Fruit fly (Drosophila melanogaster) whole organism, embryonic: ENCODE measurements around the gene CG14695.
A peak's percentile ranks its signal among the peaks of the same experiment; 100 is the strongest.

Experiments
- Bteb2 ChIP-seq: fragments of 200-800 bp; sonication (Bioruptor generic); optimal IDR thresholded peaks from 2 replicates; lab custom pipeline; 2016; ENCODE audit warnings: missing biosample characterization, missing genetic modification characterization
- CG10147 ChIP-seq: fragments of 200-800 bp; sonication (Bioruptor generic); optimal IDR thresholded peaks from 2 replicates; lab custom pipeline; 2019; ENCODE audit warnings: missing biosample characterization, mild to moderate bottlenecking, missing genetic modification characterization, moderate library complexity
- CG10267 ChIP-seq: fragments of 200-800 bp; sonication (Bioruptor generic); optimal IDR thresholded peaks from 2 replicates; lab custom pipeline; 2018; ENCODE audit warnings: missing biosample characterization, mild to moderate bottlenecking, missing genetic modification characterization, moderate library complexity
- CG10959 ChIP-seq: fragments of 200-800 bp; sonication (Bioruptor generic); IDR thresholded peaks from 2 replicates; pipeline ENCODE4 v1.3.6; 2022; ENCODE audit warnings: missing biosample characterization, missing genetic modification characterization
- CG11696 ChIP-seq: fragments of 200-800 bp; sonication (Bioruptor generic); IDR thresholded peaks from 2 replicates; pipeline ENCODE4 v1.3.6; 2022; ENCODE audit warnings: missing biosample characterization, missing genetic modification characterization
- CG12744 ChIP-seq: fragments of 200-800 bp; sonication (Bioruptor generic); optimal IDR thresholded peaks from 2 replicates; lab custom pipeline; 2016; ENCODE audit warnings: missing biosample characterization, missing genetic modification characterization
- CG12769 ChIP-seq: fragments of 200-800 bp; sonication (Bioruptor generic); optimal IDR thresholded peaks from 2 replicates; lab custom pipeline; 2019; ENCODE audit warnings: missing biosample characterization, mild to moderate bottlenecking, missing genetic modification characterization, moderate library complexity
- CG12942 ChIP-seq: fragments of 200-800 bp; sonication (Bioruptor generic); optimal IDR thresholded peaks from 3 replicates; lab custom pipeline; 2016; ENCODE audit warnings: missing biosample characterization, missing genetic modification characterization
- CG14667 ChIP-seq: fragments of 200-800 bp; sonication (Bioruptor generic); IDR thresholded peaks from 2 replicates; pipeline ENCODE4 v1.3.6; 2022; ENCODE audit warnings: missing biosample characterization, missing genetic modification characterization
- CG14965 ChIP-seq: fragments of 200-800 bp; sonication (Bioruptor generic); optimal IDR thresholded peaks from 2 replicates; lab custom pipeline; 2016; ENCODE audit warnings: missing biosample characterization, missing genetic modification characterization, borderline replicate concordance
- CG15696 ChIP-seq: fragments of 200-800 bp; sonication (Bioruptor generic); optimal IDR thresholded peaks from 2 replicates; lab custom pipeline; 2019; ENCODE audit warnings: missing biosample characterization, mild to moderate bottlenecking, missing genetic modification characterization, moderate library complexity
- CG43689 ChIP-seq: fragments of 200-800 bp; sonication (Bioruptor generic); IDR thresholded peaks from 2 replicates; pipeline ENCODE4 v1.3.6; 2022; ENCODE audit warnings: missing biosample characterization, missing genetic modification characterization
- CG4404 ChIP-seq: fragments of 200-800 bp; sonication (Bioruptor generic); IDR thresholded peaks from 2 replicates; pipeline ENCODE4 v1.3.6; 2022; ENCODE audit warnings: missing biosample characterization, missing genetic modification characterization
- CG4820 ChIP-seq: fragments of 200-800 bp; sonication (Bioruptor generic); optimal IDR thresholded peaks from 3 replicates; lab custom pipeline; 2016; ENCODE audit warnings: missing biosample characterization, missing genetic modification characterization
- CG7357 ChIP-seq: fragments of 200-800 bp; sonication (Bioruptor generic); IDR thresholded peaks from 3 replicates; pipeline ENCODE4 v1.3.6; 2022; ENCODE audit warnings: missing biosample characterization, missing genetic modification characterization
- CG7745 ChIP-seq: fragments of 200-800 bp; sonication (Bioruptor generic); optimal IDR thresholded peaks from 2 replicates; lab custom pipeline; 2018; ENCODE audit warnings: missing biosample characterization, mild to moderate bottlenecking, missing genetic modification characterization, moderate library complexity
- CG8478 ChIP-seq: fragments of >200 bp; optimal IDR thresholded peaks from 2 replicates; lab custom pipeline; 2018
- CG8944 ChIP-seq: fragments of 200-800 bp; sonication (Bioruptor generic); optimal IDR thresholded peaks from 3 replicates; lab custom pipeline; 2016; ENCODE audit warnings: missing biosample characterization, missing genetic modification characterization
- CG9609 ChIP-seq: fragments of 200-800 bp; sonication (Bioruptor generic); optimal IDR thresholded peaks from 3 replicates; lab custom pipeline; 2016; ENCODE audit warnings: missing biosample characterization, missing genetic modification characterization
- CG9932 ChIP-seq: fragments of 200-800 bp; sonication (Bioruptor generic); IDR thresholded peaks from 2 replicates; pipeline ENCODE4 v1.3.6; 2022; ENCODE audit warnings: missing biosample characterization, missing genetic modification characterization
- Dref ChIP-seq: fragments of 200-800 bp; sonication (Bioruptor generic); IDR thresholded peaks from 2 replicates; pipeline ENCODE4 v1.3.6; 2022; ENCODE audit warnings: missing biosample characterization, missing genetic modification characterization
- Drgx ChIP-seq: fragments of 200-800 bp; sonication (Bioruptor generic); IDR thresholded peaks from 2 replicates; pipeline ENCODE4 v1.3.6; 2022; ENCODE audit warnings: missing biosample characterization, missing genetic modification characterization
- Eip74EF ChIP-seq, 2 experiments: fragments of 200-800 bp in 1 of 2; fragments of >200 bp in 1 of 2; sonication (Bioruptor generic) in 1 of 2; optimal IDR thresholded peaks; 2 replicates each; lab custom pipeline; 2017 to 2019; ENCODE audit warnings: missing biosample characterization in 2 of 2, missing genetic modification characterization in 2 of 2, mild to moderate bottlenecking in 1 of 2, moderate library complexity in 1 of 2
- Elba2 ChIP-seq: fragments of 200-800 bp; sonication (Bioruptor generic); optimal IDR thresholded peaks from 3 replicates; lab custom pipeline; 2016; ENCODE audit warnings: missing biosample characterization, missing genetic modification characterization
- HmgD ChIP-seq: fragments of 200-800 bp; sonication (Bioruptor generic); optimal IDR thresholded peaks from 3 replicates; lab custom pipeline; 2016; ENCODE audit warnings: missing biosample characterization, missing genetic modification characterization
- Med ChIP-seq: fragments of 200-800 bp; sonication (Bioruptor generic); peaks from one replicate; lab custom pipeline; 2016; ENCODE audit warnings: missing biosample characterization, missing genetic modification characterization, mild to moderate bottlenecking, inconsistent platforms, moderate library complexity
- NC2β ChIP-seq: fragments of 200-800 bp; sonication (Bioruptor generic); optimal IDR thresholded peaks from 2 replicates; lab custom pipeline; 2016; ENCODE audit warnings: missing biosample characterization, missing genetic modification characterization
- NK7.1 ChIP-seq: fragments of 200-800 bp; sonication (Bioruptor generic); optimal IDR thresholded peaks from 3 replicates; lab custom pipeline; 2016; ENCODE audit warnings: missing biosample characterization, missing genetic modification characterization
- Nf-YC ChIP-seq: fragments of 200-800 bp; optimal IDR thresholded peaks from 3 replicates; lab custom pipeline; 2019; ENCODE audit warnings: missing biosample characterization, mild to moderate bottlenecking, missing genetic modification characterization, moderate library complexity
- PHDP ChIP-seq: fragments of 200-800 bp; sonication (Bioruptor generic); optimal IDR thresholded peaks from 3 replicates; lab custom pipeline; 2018; ENCODE audit warnings: missing biosample characterization, mild to moderate bottlenecking, missing genetic modification characterization, moderate library complexity
- Sry-δ ChIP-seq: fragments of 200-800 bp; sonication (Bioruptor generic); optimal IDR thresholded peaks from 2 replicates; lab custom pipeline; 2016; ENCODE audit warnings: missing biosample characterization, missing genetic modification characterization
- bcd ChIP-seq: fragments of 200-800 bp; sonication (Bioruptor generic); optimal IDR thresholded peaks from 2 replicates; lab custom pipeline; 2017; ENCODE audit warnings: missing biosample characterization, mild to moderate bottlenecking, missing genetic modification characterization
- br ChIP-seq: fragments of >200 bp; optimal IDR thresholded peaks from 2 replicates; lab custom pipeline; 2017
- bsh ChIP-seq, 2 experiments: fragments of 200-800 bp; sonication (Bioruptor generic); optimal IDR thresholded peaks; 2 replicates each; lab custom pipeline; 2017 to 2018; ENCODE audit warnings: mild to moderate bottlenecking in 2 of 2, missing biosample characterization in 2 of 2, missing genetic modification characterization in 2 of 2, moderate library complexity in 1 of 2
- corto ChIP-seq: fragments of 200-800 bp; sonication (Bioruptor generic); optimal IDR thresholded peaks from 2 replicates; lab custom pipeline; 2016; ENCODE audit warnings: missing biosample characterization, mild to moderate bottlenecking, missing genetic modification characterization, moderate library complexity
- fd3F ChIP-seq: fragments of 200-800 bp; sonication (Bioruptor generic); optimal IDR thresholded peaks from 2 replicates; lab custom pipeline; 2018; ENCODE audit warnings: missing biosample characterization, mild to moderate bottlenecking, missing genetic modification characterization, moderate library complexity
- ftz-f1 ChIP-seq: fragments of 200-800 bp; sonication (Bioruptor generic); optimal IDR thresholded peaks from 2 replicates; lab custom pipeline; 2016; ENCODE audit warnings: missing biosample characterization, missing genetic modification characterization
- fu2 ChIP-seq: fragments of 200-800 bp; sonication (Bioruptor generic); optimal IDR thresholded peaks from 2 replicates; lab custom pipeline; 2016; ENCODE audit warnings: missing biosample characterization, missing genetic modification characterization
- jumu ChIP-seq: fragments of 200-800 bp; sonication (Bioruptor generic); optimal IDR thresholded peaks from 3 replicates; lab custom pipeline; 2016; ENCODE audit warnings: missing biosample characterization, missing genetic modification characterization
- lbe ChIP-seq: fragments of 200-800 bp; sonication (Bioruptor generic); optimal IDR thresholded peaks from 2 replicates; lab custom pipeline; 2016; ENCODE audit warnings: missing biosample characterization, mild to moderate bottlenecking, missing genetic modification characterization
- onecut ChIP-seq: fragments of 200-800 bp; sonication (Bioruptor generic); IDR thresholded peaks from 2 replicates; pipeline ENCODE4 v1.3.6; 2022; ENCODE audit warnings: missing biosample characterization, missing genetic modification characterization
- peb ChIP-seq: fragments of 200-800 bp; sonication (Bioruptor generic); IDR thresholded peaks from 2 replicates; pipeline ENCODE4 v1.3.6; 2022; ENCODE audit warnings: missing biosample characterization, missing genetic modification characterization
- pnt ChIP-seq: fragments of 200-800 bp; sonication (Bioruptor generic); optimal IDR thresholded peaks from 3 replicates; lab custom pipeline; 2016; ENCODE audit warnings: missing biosample characterization, missing genetic modification characterization
- prd ChIP-seq, 3 experiments: fragments of >200 bp in 2 of 3; fragments of 200-800 bp in 1 of 3; sonication (Bioruptor generic) in 1 of 3; optimal IDR thresholded peaks in 2 of 3; IDR thresholded peaks in 1 of 3; 2 replicates in 2 of 3; 3 replicates in 1 of 3; pipeline versions ENCODE4 v1.3.6 to Lab custom; 2017 to 2022; ENCODE audit warnings: missing biosample characterization in 1 of 3, missing genetic modification characterization in 1 of 3
- scrt ChIP-seq: fragments of 200-800 bp; sonication (Bioruptor generic); optimal IDR thresholded peaks from 2 replicates; lab custom pipeline; 2018; ENCODE audit warnings: missing biosample characterization, mild to moderate bottlenecking, missing genetic modification characterization, moderate library complexity
- sens-2 ChIP-seq: fragments of 200-800 bp; sonication (Bioruptor generic); IDR thresholded peaks from 2 replicates; pipeline ENCODE4 v1.3.6; 2022; ENCODE audit warnings: missing biosample characterization, missing genetic modification characterization
- sob ChIP-seq: fragments of 200-800 bp; sonication (Bioruptor generic); IDR thresholded peaks from 2 replicates; pipeline ENCODE4 v1.3.6; 2022; ENCODE audit warnings: missing biosample characterization, missing genetic modification characterization
- sqz ChIP-seq: fragments of 200-800 bp; sonication (Bioruptor generic); optimal IDR thresholded peaks from 3 replicates; lab custom pipeline; 2018; ENCODE audit warnings: missing biosample characterization, mild to moderate bottlenecking, missing genetic modification characterization
- tap ChIP-seq: fragments of 200-800 bp; optimal IDR thresholded peaks from 3 replicates; lab custom pipeline; 2019; ENCODE audit warnings: missing biosample characterization, mild to moderate bottlenecking, missing genetic modification characterization, moderate library complexity
- tio ChIP-seq: fragments of 200-800 bp; sonication (Bioruptor generic); optimal IDR thresholded peaks from 2 replicates; lab custom pipeline; 2017; ENCODE audit warnings: missing biosample characterization, missing genetic modification characterization, inconsistent platforms
- ttk ChIP-seq: fragments of 200-800 bp; sonication (Bioruptor generic); IDR thresholded peaks from 2 replicates; pipeline ENCODE4 v2.1.2; 2022; ENCODE audit warnings: missing biosample characterization, missing genetic modification characterization
- wor ChIP-seq: fragments of 200-800 bp; sonication (Bioruptor generic); IDR thresholded peaks from 2 replicates; pipeline ENCODE4 v1.3.6; 2022; ENCODE audit warnings: missing biosample characterization, missing genetic modification characterization

Gene CG14695

DNA sequence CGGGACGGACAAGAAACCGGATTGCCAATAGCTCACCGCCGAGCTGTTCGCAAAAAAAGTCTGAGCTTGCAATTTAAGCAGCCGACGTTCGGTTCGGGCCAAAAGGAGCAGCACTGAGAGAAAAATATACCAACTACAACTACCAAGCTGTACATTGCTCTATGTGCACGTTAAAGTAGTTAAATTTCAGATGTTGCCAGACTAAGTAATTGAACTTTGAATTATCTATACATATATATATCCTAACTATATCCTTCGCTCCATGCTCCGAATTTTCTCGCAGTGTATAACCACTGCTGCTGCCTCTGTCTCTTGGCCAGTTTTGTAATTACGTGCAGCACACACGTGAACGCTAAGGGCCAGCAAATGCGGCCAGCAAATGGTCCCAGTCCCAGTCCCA lies 44.2 kb downstream of the CG14695 start (continued):
- TF ChIP-seq CG14965 (GFP tag; lab: Kevin White, UChicago): no peak
- no peak for TF ChIP-seq CG8944
- TF ChIP-seq CG12744 (GFP tag; lab: Kevin White, UChicago): no peak
- TF ChIP-seq fu2 (GFP tag; lab: Kevin White, UChicago): no peak
- no peak for TF ChIP-seq bcd
- no peak for TF ChIP-seq scrt (GFP tag; lab: Kevin White, UChicago)
- peak; percentile 28 for TF ChIP-seq Med (GFP tag; lab: Kevin White, UChicago)
- TF ChIP-seq onecut (GFP tag; lab: Robert Waterston, UW): no peak
- TF ChIP-seq bsh (GFP tag; optimal IDR thresholded peaks at IDR 0.05; lab: Kevin White, UChicago): peak in 1 of 2 experiments; percentile 93
- no peak for TF ChIP-seq CG9609 (GFP tag; lab: Kevin White, UChicago)
- TF ChIP-seq lbe (GFP tag; lab: Kevin White, UChicago): peak; percentile 96
- TF ChIP-seq prd (optimal IDR thresholded peaks at IDR 0.05; lab: Kevin White, UChicago): no peak
- peak; percentile 60; the same call in 2 of the 3 replicates for TF ChIP-seq prd (GFP tag; IDR thresholded peaks at IDR 0.05; lab: Robert Waterston, UW)
- TF ChIP-seq CG14667 (GFP tag; lab: Robert Waterston, UW): no peak
- no peak for TF ChIP-seq CG10147
- TF ChIP-seq Bteb2 (GFP tag; lab: Kevin White, UChicago): no peak
- TF ChIP-seq corto: peak; percentile 97
- TF ChIP-seq HmgD (GFP tag; lab: Kevin White, UChicago): no peak
- peak; percentile 96 for TF ChIP-seq Drgx (GFP tag; lab: Robert Waterston, UW)
- TF ChIP-seq CG12769 (tag; lab: Kevin White, UChicago): no peak
- no peak for TF ChIP-seq sob (GFP tag; lab: Robert Waterston, UW)
- no peak for TF ChIP-seq CG8478 (lab: Kevin White, UChicago)
- TF ChIP-seq peb (GFP tag; lab: Robert Waterston, UW): no peak
- TF ChIP-seq tap (tag; lab: Kevin White, UChicago): no peak
- TF ChIP-seq Nf-YC (tag; lab: Kevin White, UChicago): no peak

- TF ChIP-seq Dref (GFP tag; lab: Robert Waterston, UW) (no peak), ttk (GFP tag; lab: Robert Waterston, UW) (no peak), CG15696 (tag; lab: Kevin White, UChicago) (no peak), CG9932 (GFP tag; lab: Robert Waterston, UW) (no peak), CG4404 (GFP tag; lab: Robert Waterston, UW) (no peak), CG43689 (GFP tag; lab: Robert Waterston, UW) (no peak), tio (GFP tag; lab: Kevin White, UChicago) (no peak), CG12942 (GFP tag; lab: Kevin White, UChicago) (no peak), NC2β (no peak), CG10959 (GFP tag; lab: Robert Waterston, UW) (peak; percentile 9; the same call in 1 of the 2 replicates), fd3F (GFP tag; lab: Kevin White, UChicago) (no peak), Eip74EF (GFP tag; optimal IDR thresholded peaks at IDR 0.05; lab: Kevin White, UChicago) (no peak), br (lab: Kevin White, UChicago) (no peak), sqz (GFP tag; lab: Kevin White, UChicago) (no peak), NK7.1 (no peak), Elba2 (GFP tag; lab: Kevin White, UChicago) (no peak), PHDP (tag; lab: Kevin White, UChicago) (no peak), CG7357 (no peak), CG11696 (GFP tag; lab: Robert Waterston, UW) (no peak), CG7745 (tag; lab: Kevin White, UChicago) (no peak), sens-2 (GFP tag; lab: Robert Waterston, UW) (no peak), pnt (no peak), jumu (GFP tag; lab: Kevin White, UChicago) (no peak), Sry-δ (GFP tag; lab: Kevin White, UChicago) (no peak), CG4820 (peak; percentile 27), ftz-f1 (GFP tag; lab: Kevin White, UChicago) (no peak), CG10267 (tag; lab: Kevin White, UChicago) (no peak), wor (no peak)
These were observed 46.5 kb downstream of the CG14695 start for dm6 chr3R:10832526-10833165.
